Fruit fly (Drosophila melanogaster) whole organism, prepupa: ENCODE data around the gene Mer.

Experiments
- Blimp-1 ChIP-seq: fragments of 200-800 bp; sonication (Bioruptor generic); optimal IDR thresholded peaks from 3 replicates; lab custom pipeline; 2017; ENCODE audit warnings: missing biosample characterization, missing genetic modification characterization, mild to moderate bottlenecking, moderate library complexity, missing genetic modification reagents
- CG11902 ChIP-seq: fragments of 200-800 bp; sonication (Bioruptor generic); optimal IDR thresholded peaks from 3 replicates; lab custom pipeline; 2016; ENCODE audit warnings: missing biosample characterization, missing genetic modification characterization
- CG15336 ChIP-seq: fragments of 200-800 bp; sonication (Bioruptor generic); IDR thresholded peaks from 2 replicates; pipeline ENCODE4 v1.3.6; 2022; ENCODE audit warnings: missing biosample characterization, missing genetic modification characterization
- CG1621 ChIP-seq: fragments of 200-800 bp; sonication (Bioruptor generic); optimal IDR thresholded peaks from 3 replicates; lab custom pipeline; 2018; ENCODE audit warnings: missing biosample characterization, mild to moderate bottlenecking, missing genetic modification characterization
- CG16779 ChIP-seq: fragments of 200-800 bp; sonication (Bioruptor generic); optimal IDR thresholded peaks from 3 replicates; lab custom pipeline; 2017; ENCODE audit warnings: missing biosample characterization, mild to moderate bottlenecking, missing genetic modification characterization
- CG3032 ChIP-seq: fragments of 200-800 bp; optimal IDR thresholded peaks from 2 replicates; lab custom pipeline; 2019; ENCODE audit warnings: missing biosample characterization, mild to moderate bottlenecking, missing genetic modification characterization, moderate library complexity
- CG31627 ChIP-seq: fragments of 200-800 bp; sonication (Bioruptor generic); optimal IDR thresholded peaks from 3 replicates; lab custom pipeline; 2016; ENCODE audit warnings: missing biosample characterization, missing genetic modification characterization
- CG32006 ChIP-seq: fragments of 200-800 bp; sonication (Bioruptor generic); optimal IDR thresholded peaks from 3 replicates; lab custom pipeline; 2017; ENCODE audit warnings: missing biosample characterization, mild to moderate bottlenecking, missing genetic modification characterization
- CG34406 ChIP-seq: fragments of 200-800 bp; sonication (Bioruptor generic); optimal IDR thresholded peaks from 3 replicates; lab custom pipeline; 2016; ENCODE audit warnings: missing biosample characterization, missing genetic modification characterization
- CG3919 ChIP-seq: fragments of 200-800 bp; sonication (Bioruptor generic); optimal IDR thresholded peaks from 3 replicates; lab custom pipeline; 2016; ENCODE audit warnings: missing biosample characterization, missing genetic modification characterization
- CG4318 ChIP-seq: fragments of 200-800 bp; sonication (Bioruptor generic); optimal IDR thresholded peaks from 3 replicates; lab custom pipeline; 2017; ENCODE audit warnings: missing biosample characterization, mild to moderate bottlenecking, missing genetic modification characterization
- CG6792 ChIP-seq: fragments of 200-800 bp; sonication (Bioruptor generic); optimal IDR thresholded peaks from 3 replicates; lab custom pipeline; 2016; ENCODE audit warnings: missing biosample characterization, missing genetic modification characterization
- CG6808 ChIP-seq: fragments of 200-800 bp; sonication (Bioruptor generic); optimal IDR thresholded peaks from 3 replicates; lab custom pipeline; 2017; ENCODE audit warnings: missing biosample characterization, missing genetic modification characterization, mild to moderate bottlenecking, moderate library complexity, missing genetic modification reagents
- CG6854 ChIP-seq: fragments of 200-800 bp; sonication (Bioruptor generic); optimal IDR thresholded peaks from 2 replicates; lab custom pipeline; 2017; ENCODE audit warnings: missing biosample characterization, mild to moderate bottlenecking, missing genetic modification characterization
- CG7368 ChIP-seq: fragments of 200-800 bp; sonication (Bioruptor generic); optimal IDR thresholded peaks from 3 replicates; lab custom pipeline; 2016; ENCODE audit warnings: missing biosample characterization, missing genetic modification characterization
- CG8119 ChIP-seq: fragments of 200-800 bp; sonication (Bioruptor generic); IDR thresholded peaks from 3 replicates; pipeline ENCODE4 v1.3.6; 2022; ENCODE audit warnings: missing biosample characterization, missing genetic modification characterization
- CG8319 ChIP-seq: fragments of 200-800 bp; sonication (Bioruptor generic); optimal IDR thresholded peaks from 3 replicates; lab custom pipeline; 2016; ENCODE audit warnings: missing biosample characterization, missing genetic modification characterization
- CG8632 ChIP-seq: fragments of 200-800 bp; sonication (Bioruptor generic); optimal IDR thresholded peaks from 3 replicates; lab custom pipeline; 2016; ENCODE audit warnings: missing biosample characterization, missing genetic modification characterization
- CG9139 ChIP-seq: fragments of 200-800 bp; sonication (Bioruptor generic); optimal IDR thresholded peaks from 3 replicates; lab custom pipeline; 2017; ENCODE audit warnings: missing biosample characterization, mild to moderate bottlenecking, missing genetic modification characterization
- Eip75B ChIP-seq: fragments of 200-800 bp; sonication (Bioruptor generic); optimal IDR thresholded peaks from 3 replicates; lab custom pipeline; 2016; ENCODE audit warnings: missing biosample characterization, missing genetic modification characterization
- Eip78C ChIP-seq: fragments of 200-800 bp; sonication (Bioruptor generic); peaks from one replicate; lab custom pipeline; 2016; ENCODE audit warnings: missing biosample characterization, missing genetic modification characterization
- Ets21C ChIP-seq: fragments of 200-800 bp; sonication (Bioruptor generic); optimal IDR thresholded peaks from 3 replicates; lab custom pipeline; 2016; ENCODE audit warnings: missing biosample characterization, missing genetic modification characterization
- Ets96B ChIP-seq: fragments of 200-800 bp; optimal IDR thresholded peaks from 2 replicates; lab custom pipeline; 2019; ENCODE audit warnings: missing biosample characterization, mild to moderate bottlenecking, missing genetic modification characterization, moderate library complexity
- Gug ChIP-seq: fragments of 200-800 bp; sonication (Bioruptor generic); IDR thresholded peaks from 2 replicates; pipeline ENCODE4 v1.3.6; 2022; ENCODE audit warnings: missing biosample characterization, missing genetic modification characterization
- Hr38 ChIP-seq: sonication (Bioruptor generic); optimal IDR thresholded peaks from 2 replicates; lab custom pipeline; 2016; ENCODE audit warnings: missing biosample characterization, missing genetic modification characterization
- Hr39 ChIP-seq: fragments of 200-800 bp; sonication (Bioruptor generic); optimal IDR thresholded peaks from 2 replicates; lab custom pipeline; 2016; ENCODE audit warnings: missing biosample characterization, missing genetic modification characterization
- Hr4 ChIP-seq: fragments of 200-800 bp; sonication (Bioruptor generic); optimal IDR thresholded peaks from 3 replicates; lab custom pipeline; 2016; ENCODE audit warnings: missing biosample characterization, missing genetic modification characterization
- Lpt ChIP-seq: fragments of 200-800 bp; sonication (Bioruptor generic); optimal IDR thresholded peaks from 3 replicates; lab custom pipeline; 2016; ENCODE audit warnings: missing biosample characterization, missing genetic modification characterization
- Met ChIP-seq: fragments of 200-800 bp; sonication (Bioruptor generic); optimal IDR thresholded peaks from 3 replicates; lab custom pipeline; 2016; ENCODE audit warnings: missing biosample characterization, missing genetic modification characterization
- OdsH ChIP-seq: fragments of 200-800 bp; sonication (Bioruptor generic); optimal IDR thresholded peaks from 3 replicates; lab custom pipeline; 2016; ENCODE audit warnings: missing biosample characterization, missing genetic modification characterization
- Sox102F ChIP-seq: fragments of 200-800 bp; sonication (Bioruptor generic); optimal IDR thresholded peaks from 2 replicates; lab custom pipeline; 2016; ENCODE audit warnings: missing biosample characterization, mild to moderate bottlenecking, missing genetic modification characterization
- Sox14 ChIP-seq: fragments of 200-800 bp; sonication (Bioruptor generic); optimal IDR thresholded peaks from 3 replicates; lab custom pipeline; 2016; ENCODE audit warnings: missing biosample characterization, missing genetic modification characterization
- Sox15 ChIP-seq: fragments of 200-800 bp; sonication (Bioruptor generic); optimal IDR thresholded peaks from 3 replicates; lab custom pipeline; 2016; ENCODE audit warnings: missing biosample characterization, missing genetic modification characterization
- acj6 ChIP-seq: fragments of 200-800 bp; sonication (Bioruptor generic); optimal IDR thresholded peaks from 3 replicates; lab custom pipeline; 2016; ENCODE audit warnings: missing biosample characterization, missing genetic modification characterization
- dac ChIP-seq: fragments of 200-800 bp; sonication (Bioruptor generic); optimal IDR thresholded peaks from 2 replicates; lab custom pipeline; 2017; ENCODE audit warnings: missing biosample characterization, mild to moderate bottlenecking, missing genetic modification characterization
- dsx ChIP-seq: fragments of 200-800 bp; optimal IDR thresholded peaks from 3 replicates; lab custom pipeline; 2019; ENCODE audit warnings: missing biosample characterization, mild to moderate bottlenecking, missing genetic modification characterization, moderate library complexity; ENCODE audit not compliant: poor library complexity, severe bottlenecking
- eg ChIP-seq: fragments of 200-800 bp; sonication (Bioruptor generic); IDR thresholded peaks from 3 replicates; pipeline ENCODE4 v1.3.6; 2022; ENCODE audit warnings: missing biosample characterization, missing genetic modification characterization
- esn ChIP-seq: fragments of 200-800 bp; sonication (Bioruptor generic); optimal IDR thresholded peaks from 2 replicates; lab custom pipeline; 2016; ENCODE audit warnings: missing biosample characterization, mild to moderate bottlenecking, missing genetic modification characterization, moderate library complexity
- fd59A ChIP-seq: fragments of 200-800 bp; sonication (Bioruptor generic); optimal IDR thresholded peaks from 2 replicates; lab custom pipeline; 2017; ENCODE audit warnings: missing biosample characterization, mild to moderate bottlenecking, missing genetic modification characterization, missing genetic modification reagents
- fd85E ChIP-seq: fragments of 200-800 bp; sonication (Bioruptor generic); optimal IDR thresholded peaks from 3 replicates; lab custom pipeline; 2016; ENCODE audit warnings: missing biosample characterization, missing genetic modification characterization
- lz ChIP-seq: fragments of 200-800 bp; sonication (Bioruptor generic); optimal IDR thresholded peaks from 3 replicates; lab custom pipeline; 2016; ENCODE audit warnings: missing biosample characterization, missing genetic modification characterization
- pdm3 ChIP-seq: fragments of 200-800 bp; sonication (Bioruptor generic); optimal IDR thresholded peaks from 3 replicates; lab custom pipeline; 2016; ENCODE audit warnings: missing biosample characterization, missing genetic modification characterization
- salr ChIP-seq, 2 experiments: fragments of 200-800 bp; sonication (Bioruptor generic); optimal IDR thresholded peaks; 3 replicates each; lab custom pipeline; 2016 to 2018; ENCODE audit warnings: missing biosample characterization in 2 of 2, missing genetic modification characterization in 2 of 2, mild to moderate bottlenecking in 1 of 2
- ss ChIP-seq, 2 experiments: fragments of 200-800 bp; sonication (Bioruptor generic); optimal IDR thresholded peaks; 2 replicates in 1 of 2; 3 replicates in 1 of 2; lab custom pipeline; 2017 to 2018; ENCODE audit warnings: mild to moderate bottlenecking in 2 of 2, missing biosample characterization in 2 of 2, missing genetic modification characterization in 2 of 2, moderate library complexity in 1 of 2
- svp ChIP-seq: fragments of 200-800 bp; sonication (Bioruptor generic); peaks from one replicate; lab custom pipeline; 2016; ENCODE audit warnings: missing biosample characterization, missing genetic modification characterization
- topi ChIP-seq: fragments of 200-800 bp; sonication (Bioruptor generic); optimal IDR thresholded peaks from 3 replicates; lab custom pipeline; 2016; ENCODE audit warnings: missing biosample characterization, missing genetic modification characterization
- vri ChIP-seq: fragments of 200-800 bp; sonication (Bioruptor generic); optimal IDR thresholded peaks from 3 replicates; lab custom pipeline; 2016; ENCODE audit warnings: missing biosample characterization, mild to moderate bottlenecking, missing genetic modification characterization

Gene Mer

DNA sequence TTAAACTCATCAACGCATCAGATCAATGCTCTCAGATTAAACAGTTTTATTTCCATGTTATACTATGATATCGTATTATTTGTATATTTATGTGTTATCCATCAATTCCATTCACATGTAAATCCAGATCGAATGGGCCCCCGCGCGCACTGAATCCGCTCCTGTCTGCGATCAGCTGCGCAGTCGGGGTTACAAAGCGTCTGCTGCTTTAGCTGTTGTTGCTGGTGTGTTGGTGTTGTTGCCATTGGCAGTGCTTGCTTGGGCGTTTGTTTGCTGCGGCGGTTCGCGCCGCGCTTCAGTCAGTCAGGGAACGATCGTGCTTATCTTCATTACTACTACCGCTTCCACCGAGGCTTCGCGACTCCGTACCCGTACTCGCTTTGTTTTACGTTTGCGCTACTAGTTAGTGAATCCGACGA is 26.3 kb downstream of the Mer start, which contains the start of gene Zw (continued):
- TF ChIP-seq CG16779 (peak; percentile 19), Gug (GFP tag; lab: Robert Waterston, UW) (peak; percentile 49; the same call in 1 of the 2 replicates), CG8632 (GFP tag; lab: Kevin White, UChicago) (peak; percentile 36), Eip75B (GFP tag; lab: Kevin White, UChicago) (peak; percentile 53), CG15336 (GFP tag; lab: Robert Waterston, UW) (peak; percentile 43; the same call in 1 of the 2 replicates), CG34406 (GFP tag; lab: Kevin White, UChicago) (peak; percentile 4), Hr4 (GFP tag; lab: Kevin White, UChicago) (peak; percentile 59), CG6808 (GFP tag; lab: Kevin White, UChicago) (peak; percentile 39), CG3919 (peak; percentile 49), CG11902 (GFP tag; lab: Kevin White, UChicago) (peak; percentile 89), Hr39 (GFP tag; lab: Kevin White, UChicago) (peak; percentile 73), CG1621 (tag; lab: Kevin White, UChicago) (peak; percentile 2), CG4318 (GFP tag; lab: Kevin White, UChicago) (peak; percentile 17), dac (GFP tag; lab: Kevin White, UChicago) (peak; percentile 16), pdm3 (GFP tag; lab: Kevin White, UChicago) (peak; percentile 67), CG6792 (GFP tag; lab: Kevin White, UChicago) (peak; percentile 49), OdsH (GFP tag; lab: Kevin White, UChicago) (peak; percentile 39), acj6 (GFP tag; lab: Kevin White, UChicago) (peak; percentile 41), salr (GFP tag; optimal IDR thresholded peaks at IDR 0.05; lab: Kevin White, UChicago) (peak in 1 of 2 experiments; percentile 30), CG31627 (peak; percentile 60), vri (GFP tag; lab: Kevin White, UChicago) (peak; percentile 55), CG7368 (GFP tag; lab: Kevin White, UChicago) (peak; percentile 4), dsx (GFP tag; lab: Kevin White, UChicago) (peak; percentile 6), Sox15 (peak; percentile 19), Sox14 (GFP tag; lab: Kevin White, UChicago) (peak; percentile 65), Eip78C (peak; percentile 76), CG9139 (GFP tag; lab: Kevin White, UChicago) (no peak), svp (peak; percentile 91), CG32006 (GFP tag; lab: Kevin White, UChicago) (peak; percentile 55), esn (GFP tag; lab: Kevin White, UChicago) (peak; percentile 65), Met (peak; percentile 72), Ets96B (tag; lab: Kevin White, UChicago) (peak; percentile 38), CG8119 (GFP tag; lab: Robert Waterston, UW) (no peak), Sox102F (GFP tag; lab: Kevin White, UChicago) (peak; percentile 49)

dm6 chrX:19665684-19666141 is 27.6 kb downstream of the Mer start:
- peak; percentile 36 for TF ChIP-seq pdm3 (GFP tag; lab: Kevin White, UChicago)
- TF ChIP-seq acj6 (GFP tag; lab: Kevin White, UChicago): peak; percentile 20
- TF ChIP-seq Lpt (GFP tag; lab: Kevin White, UChicago): no peak
- peak; percentile 11 for TF ChIP-seq Ets21C (GFP tag; lab: Kevin White, UChicago)
- peak; percentile 48 for TF ChIP-seq CG32006 (GFP tag; lab: Kevin White, UChicago)
- TF ChIP-seq esn (GFP tag; lab: Kevin White, UChicago): peak; percentile 33
- TF ChIP-seq topi (GFP tag; lab: Kevin White, UChicago): peak; percentile 26
- no peak for TF ChIP-seq fd59A (GFP tag; lab: Kevin White, UChicago)
- TF ChIP-seq CG8319: no peak
- TF ChIP-seq CG6808 (GFP tag; lab: Kevin White, UChicago): no peak
- no peak for TF ChIP-seq dac (GFP tag; lab: Kevin White, UChicago)
- TF ChIP-seq svp: peak; percentile 93
- peak; percentile 7 for TF ChIP-seq vri (GFP tag; lab: Kevin White, UChicago)
- peak; percentile 45 for TF ChIP-seq CG16779
- TF ChIP-seq CG3032: peak; percentile 41
- peak; percentile 57 for TF ChIP-seq lz
- peak; percentile 24 for TF ChIP-seq Blimp-1 (GFP tag; lab: Kevin White, UChicago)
- peak; percentile 32; the same call in 1 of the 2 replicates for TF ChIP-seq Gug (GFP tag; lab: Robert Waterston, UW)
- peak; percentile 28; the same call in 1 of the 2 replicates for TF ChIP-seq CG15336 (GFP tag; lab: Robert Waterston, UW)
- TF ChIP-seq salr (GFP tag; optimal IDR thresholded peaks at IDR 0.05; lab: Kevin White, UChicago): no peak
- no peak for TF ChIP-seq CG34406 (GFP tag; lab: Kevin White, UChicago)
- TF ChIP-seq CG3919: peak; percentile 46
- TF ChIP-seq fd85E (GFP tag; lab: Kevin White, UChicago): no peak
- TF ChIP-seq Sox15: no peak
- peak in 1 of 2 experiments; percentile 32 for TF ChIP-seq ss (GFP tag; optimal IDR thresholded peaks at IDR 0.05; lab: Kevin White, UChicago)
- TF ChIP-seq CG6854 (GFP tag; lab: Kevin White, UChicago): peak; percentile 23
- TF ChIP-seq CG9139 (GFP tag; lab: Kevin White, UChicago): no peak
- peak; percentile 56 for TF ChIP-seq CG31627
- peak; percentile 80 for TF ChIP-seq eg
- TF ChIP-seq Hr38: no peak
